Fruit fly (Drosophila melanogaster) whole organism, embryonic: ENCODE data around the gene CG31468.

ENCODE experiments used
- Atf6 ChIP-seq: fragments of 200-800 bp; sonication (Bioruptor generic); IDR thresholded peaks from 2 replicates; pipeline ENCODE4 v1.3.6; 2022; ENCODE audit warnings: missing biosample characterization, missing genetic modification characterization
- Awh ChIP-seq: fragments of 200-800 bp; sonication (Bioruptor generic); IDR thresholded peaks from 2 replicates; pipeline ENCODE4, ENCODE4 v1.3.6; 2022; ENCODE audit warnings: missing biosample characterization, missing genetic modification characterization
- C15 ChIP-seq: fragments of 200-800 bp; sonication (Bioruptor generic); IDR thresholded peaks from 3 replicates; pipeline ENCODE4 v1.3.6; 2022; ENCODE audit warnings: missing biosample characterization, missing genetic modification characterization
- CG15011 ChIP-seq: fragments of 200-800 bp; sonication (Bioruptor generic); optimal IDR thresholded peaks from 3 replicates; lab custom pipeline; 2018; ENCODE audit warnings: missing biosample characterization, mild to moderate bottlenecking, missing genetic modification characterization
- CG15514 ChIP-seq: fragments of 200-800 bp; sonication (Bioruptor generic); optimal IDR thresholded peaks from 3 replicates; lab custom pipeline; 2017; ENCODE audit warnings: missing biosample characterization, missing genetic modification characterization, mild to moderate bottlenecking, moderate library complexity, missing genetic modification reagents
- CG1647 ChIP-seq: fragments of 200-800 bp; sonication (Bioruptor generic); optimal IDR thresholded peaks from 3 replicates; lab custom pipeline; 2016; ENCODE audit warnings: missing biosample characterization, missing genetic modification characterization
- CG17328 ChIP-seq: fragments of 200-800 bp; sonication (Bioruptor generic); IDR thresholded peaks from 2 replicates; pipeline ENCODE4 v1.3.6; 2022; ENCODE audit warnings: missing biosample characterization, missing genetic modification characterization
- CG17802 ChIP-seq: fragments of 200-800 bp; sonication (Bioruptor generic); optimal IDR thresholded peaks from 2 replicates; lab custom pipeline; 2018; ENCODE audit warnings: missing biosample characterization, mild to moderate bottlenecking, missing genetic modification characterization, moderate library complexity
- CG18599 ChIP-seq: fragments of 200-800 bp; sonication (Bioruptor generic); optimal IDR thresholded peaks from 3 replicates; lab custom pipeline; 2017; ENCODE audit warnings: missing biosample characterization, missing genetic modification characterization, mild to moderate bottlenecking, moderate library complexity, missing genetic modification reagents
- CG2678 ChIP-seq: fragments of 200-800 bp; sonication (Bioruptor generic); optimal IDR thresholded peaks from 3 replicates; lab custom pipeline; 2019; ENCODE audit warnings: missing biosample characterization, mild to moderate bottlenecking, missing genetic modification characterization, moderate library complexity
- CG3838 ChIP-seq: fragments of 200-800 bp; sonication (Bioruptor generic); optimal IDR thresholded peaks from 3 replicates; lab custom pipeline; 2016; ENCODE audit warnings: missing biosample characterization, missing genetic modification characterization
- CG6254 ChIP-seq: fragments of 200-800 bp; sonication (Bioruptor generic); optimal IDR thresholded peaks from 3 replicates; lab custom pipeline; 2017; ENCODE audit warnings: mild to moderate bottlenecking, missing biosample characterization, missing genetic modification reagents, missing genetic modification characterization
- CG6689 ChIP-seq: fragments of 200-800 bp; sonication (Bioruptor generic); IDR thresholded peaks from 2 replicates; pipeline ENCODE4 v1.3.6; 2022; ENCODE audit warnings: missing biosample characterization, missing genetic modification characterization
- CG8290 ChIP-seq, 3 experiments: fragments of 200-800 bp; sonication (Bioruptor generic); optimal IDR thresholded peaks; 2 replicates each; lab custom pipeline; 2016 to 2019; ENCODE audit warnings: missing biosample characterization in 3 of 3, missing genetic modification characterization in 3 of 3, mild to moderate bottlenecking in 2 of 3, moderate library complexity in 1 of 3
- CG9215 ChIP-seq: fragments of 200-800 bp; sonication (Bioruptor generic); IDR thresholded peaks from 2 replicates; pipeline ENCODE4 v1.3.6; 2022; ENCODE audit warnings: missing biosample characterization, missing genetic modification characterization
- D ChIP-seq, 2 experiments: fragments of 200-800 bp in 1 of 2; fragments of >200 bp in 1 of 2; sonication (Bioruptor generic) in 1 of 2; optimal IDR thresholded peaks; 2 replicates in 1 of 2; 3 replicates in 1 of 2; lab custom pipeline; 2017; ENCODE audit warnings: mild to moderate bottlenecking in 1 of 2, missing biosample characterization in 1 of 2, missing genetic modification characterization in 1 of 2, missing genetic modification reagents in 1 of 2
- Dek ChIP-seq: fragments of 200-800 bp; sonication (Bioruptor generic); optimal IDR thresholded peaks from 3 replicates; lab custom pipeline; 2019; ENCODE audit warnings: missing biosample characterization, mild to moderate bottlenecking, missing genetic modification characterization, moderate library complexity
- Dref ChIP-seq: fragments of 200-800 bp; sonication (Bioruptor generic); IDR thresholded peaks from 2 replicates; pipeline ENCODE4 v1.3.6; 2022; ENCODE audit warnings: missing biosample characterization, missing genetic modification characterization
- Eip74EF ChIP-seq, 2 experiments: fragments of 200-800 bp in 1 of 2; fragments of >200 bp in 1 of 2; sonication (Bioruptor generic) in 1 of 2; optimal IDR thresholded peaks; 2 replicates each; lab custom pipeline; 2017 to 2019; ENCODE audit warnings: missing biosample characterization in 2 of 2, missing genetic modification characterization in 2 of 2, mild to moderate bottlenecking in 1 of 2, moderate library complexity in 1 of 2
- Fer1 ChIP-seq: fragments of 200-800 bp; sonication (Bioruptor generic); optimal IDR thresholded peaks from 2 replicates; lab custom pipeline; 2017; ENCODE audit warnings: missing biosample characterization, mild to moderate bottlenecking, missing genetic modification characterization
- Hr3 ChIP-seq: fragments of 200-800 bp; sonication (Bioruptor generic); optimal IDR thresholded peaks from 3 replicates; lab custom pipeline; 2016; ENCODE audit warnings: missing biosample characterization, missing genetic modification characterization
- Sox102F ChIP-seq: fragments of 200-800 bp; sonication (Bioruptor generic); optimal IDR thresholded peaks from 2 replicates; lab custom pipeline; 2018; ENCODE audit warnings: missing biosample characterization, mild to moderate bottlenecking, missing genetic modification characterization, moderate library complexity
- Xbp1 ChIP-seq: fragments of 200-800 bp; sonication (Bioruptor generic); optimal IDR thresholded peaks from 3 replicates; lab custom pipeline; 2016; ENCODE audit warnings: missing biosample characterization, mild to moderate bottlenecking, missing genetic modification characterization
- abd-A ChIP-seq: fragments of 200-800 bp; sonication (Bioruptor generic); optimal IDR thresholded peaks from 3 replicates; lab custom pipeline; 2019; ENCODE audit warnings: missing biosample characterization, mild to moderate bottlenecking, missing genetic modification characterization, moderate library complexity
- aop ChIP-seq: fragments of 200-800 bp; sonication (Bioruptor generic); IDR thresholded peaks from 2 replicates; pipeline ENCODE4 v1.3.6; 2022; ENCODE audit warnings: missing biosample characterization, missing genetic modification characterization
- bab2 ChIP-seq: fragments of 200-800 bp; sonication (Bioruptor generic); optimal IDR thresholded peaks from 2 replicates; lab custom pipeline; 2016; ENCODE audit warnings: missing biosample characterization, missing genetic modification characterization
- cas ChIP-seq: fragments of 200-800 bp; sonication (Bioruptor generic); IDR thresholded peaks from 2 replicates; pipeline ENCODE4 v1.3.6; 2022; ENCODE audit warnings: missing biosample characterization, missing genetic modification characterization
- dimm ChIP-seq: fragments of 200-800 bp; sonication (Bioruptor generic); IDR thresholded peaks from 2 replicates; pipeline ENCODE4 v1.3.6; 2022; ENCODE audit warnings: missing biosample characterization, missing genetic modification characterization
- dm ChIP-seq: fragments of 200-800 bp; sonication (Bioruptor generic); optimal IDR thresholded peaks from 3 replicates; lab custom pipeline; 2016; ENCODE audit warnings: missing biosample characterization, missing genetic modification characterization
- exex ChIP-seq: fragments of 200-800 bp; sonication (Bioruptor generic); optimal IDR thresholded peaks from 4 replicates; lab custom pipeline; 2018; ENCODE audit warnings: missing biosample characterization, mild to moderate bottlenecking, missing genetic modification characterization, moderate library complexity
- eyg ChIP-seq: fragments of 200-800 bp; sonication (Bioruptor generic); optimal IDR thresholded peaks from 3 replicates; lab custom pipeline; 2016; ENCODE audit warnings: missing biosample characterization, missing genetic modification characterization
- fd64A ChIP-seq: fragments of 200-800 bp; sonication (Bioruptor generic); optimal IDR thresholded peaks from 3 replicates; lab custom pipeline; 2018; ENCODE audit warnings: missing biosample characterization, mild to moderate bottlenecking, missing genetic modification characterization
- fru ChIP-seq: fragments of >200 bp; optimal IDR thresholded peaks from 2 replicates; lab custom pipeline; 2017
- gcm ChIP-seq: fragments of 200-800 bp; sonication (Bioruptor generic); optimal IDR thresholded peaks from 2 replicates; lab custom pipeline; 2019; ENCODE audit warnings: missing biosample characterization, mild to moderate bottlenecking, missing genetic modification characterization, moderate library complexity
- gt ChIP-seq: fragments of 200-800 bp; sonication (Bioruptor generic); IDR thresholded peaks from 2 replicates; pipeline ENCODE4 v1.3.6; 2022; ENCODE audit warnings: missing biosample characterization, missing genetic modification characterization
- hkb ChIP-seq, 2 experiments: fragments of 200-800 bp in 1 of 2; fragments of >200 bp in 1 of 2; sonication (Bioruptor generic) in 1 of 2; IDR thresholded peaks in 1 of 2; optimal IDR thresholded peaks in 1 of 2; 2 replicates each; pipeline versions ENCODE4 v1.3.6 to Lab custom; 2017 to 2022; ENCODE audit warnings: missing biosample characterization in 1 of 2, missing genetic modification characterization in 1 of 2
- ind ChIP-seq: fragments of 200-800 bp; sonication (Bioruptor generic); optimal IDR thresholded peaks from 3 replicates; lab custom pipeline; 2016; ENCODE audit warnings: missing biosample characterization, missing genetic modification characterization
- lmd ChIP-seq: fragments of 200-800 bp; sonication (Bioruptor generic); IDR thresholded peaks from 2 replicates; pipeline ENCODE4 v1.3.6; 2022; ENCODE audit warnings: missing biosample characterization, missing genetic modification characterization
- maf-S ChIP-seq: fragments of 200-800 bp; sonication (Bioruptor generic); optimal IDR thresholded peaks from 2 replicates; lab custom pipeline; 2016; ENCODE audit warnings: missing biosample characterization, missing genetic modification characterization
- nau ChIP-seq: fragments of 200-800 bp; sonication (Bioruptor generic); optimal IDR thresholded peaks from 3 replicates; lab custom pipeline; 2017; ENCODE audit warnings: missing biosample characterization, mild to moderate bottlenecking, missing genetic modification characterization, missing genetic modification reagents
- onecut ChIP-seq: fragments of 200-800 bp; sonication (Bioruptor generic); IDR thresholded peaks from 2 replicates; pipeline ENCODE4 v1.3.6; 2022; ENCODE audit warnings: missing biosample characterization, missing genetic modification characterization
- pum ChIP-seq: fragments of 200-800 bp; sonication (Bioruptor generic); optimal IDR thresholded peaks from 2 replicates; lab custom pipeline; 2016; ENCODE audit warnings: missing biosample characterization, missing genetic modification characterization
- rib ChIP-seq: fragments of 200-800 bp; sonication (Bioruptor generic); IDR thresholded peaks from 2 replicates; pipeline ENCODE4 v1.3.6; 2022; ENCODE audit warnings: missing biosample characterization, missing genetic modification characterization
- run ChIP-seq: fragments of 200-800 bp; sonication (Bioruptor generic); optimal IDR thresholded peaks from 3 replicates; lab custom pipeline; 2018; ENCODE audit warnings: missing biosample characterization, mild to moderate bottlenecking, missing genetic modification characterization
- sens-2 ChIP-seq: fragments of 200-800 bp; sonication (Bioruptor generic); IDR thresholded peaks from 2 replicates; pipeline ENCODE4 v1.3.6; 2022; ENCODE audit warnings: missing biosample characterization, missing genetic modification characterization
- sqz ChIP-seq: fragments of 200-800 bp; sonication (Bioruptor generic); optimal IDR thresholded peaks from 3 replicates; lab custom pipeline; 2018; ENCODE audit warnings: missing biosample characterization, mild to moderate bottlenecking, missing genetic modification characterization
- tll ChIP-seq, 2 experiments: fragments of 200-800 bp in 1 of 2; fragments of >200 bp in 1 of 2; sonication (Bioruptor generic) in 1 of 2; optimal IDR thresholded peaks; 2 replicates each; lab custom pipeline; 2017 to 2019; ENCODE audit warnings: missing biosample characterization in 2 of 2, missing genetic modification characterization in 2 of 2, mild to moderate bottlenecking in 1 of 2, moderate library complexity in 1 of 2
- tna ChIP-seq: fragments of 200-800 bp; sonication (Bioruptor generic); IDR thresholded peaks from 2 replicates; pipeline ENCODE4 v1.3.6; 2022; ENCODE audit warnings: missing biosample characterization, missing genetic modification characterization; ENCODE audit not compliant: partially characterized antibody

Gene CG31468

DNA sequence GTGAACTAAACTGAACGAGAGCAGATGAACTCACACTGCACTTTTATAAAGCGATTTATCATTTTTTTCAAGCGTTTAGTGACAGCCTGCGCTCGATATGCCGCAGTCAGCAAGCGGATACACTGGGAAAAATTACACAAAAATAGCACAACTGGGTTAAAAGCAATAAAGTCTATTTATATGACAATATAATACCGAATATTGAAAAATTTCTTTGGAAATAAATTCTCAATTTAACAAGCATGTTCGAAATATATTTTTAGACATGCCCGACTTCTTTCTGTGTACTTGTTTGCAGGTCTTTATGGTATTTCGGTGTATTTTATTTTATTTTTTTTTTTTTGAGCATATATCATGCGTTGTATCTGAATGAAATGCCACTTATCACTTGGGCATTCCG, 13.7 kb upstream of the CG31468 start (continued):
- TF ChIP-seq tll (GFP tag; optimal IDR thresholded peaks at IDR 0.05; lab: Kevin White, UChicago) (no peak), hkb (optimal IDR thresholded peaks at IDR 0.05; lab: Kevin White, UChicago) (no peak), hkb (GFP tag; IDR thresholded peaks at IDR 0.05; lab: Robert Waterston, UW) (peak; percentile 63), dm (GFP tag; lab: Kevin White, UChicago) (no peak), rib (GFP tag; lab: Robert Waterston, UW) (no peak), CG6689 (GFP tag; lab: Robert Waterston, UW) (0 out of 2 replicates have a peak, but pooled peaks have one; percentile 21), CG15514 (GFP tag; lab: Kevin White, UChicago) (peak; percentile 2), maf-S (GFP tag; lab: Kevin White, UChicago) (peak; percentile 45), CG17802 (tag; lab: Kevin White, UChicago) (peak; percentile 8), sens-2 (peak; percentile 55; the same call in 1 of the 2 replicates), nau (GFP tag; lab: Kevin White, UChicago) (peak; percentile 82), eyg (GFP tag; lab: Kevin White, UChicago) (peak; percentile 28), Fer1 (GFP tag; lab: Kevin White, UChicago) (no peak), gt (GFP tag; lab: Robert Waterston, UW) (0 out of 2 replicates have a peak, but pooled peaks have one; percentile 21), run (tag; lab: Kevin White, UChicago) (peak; percentile 1), CG18599 (GFP tag; lab: Kevin White, UChicago) (peak; percentile 34), dimm (GFP tag; lab: Robert Waterston, UW) (0 out of 2 replicates have a peak, but pooled peaks have one; percentile 12), lmd (GFP tag; lab: Robert Waterston, UW) (0 out of 2 replicates have a peak, but pooled peaks have one; percentile 13), Sox102F (GFP tag; lab: Kevin White, UChicago) (peak; percentile 84), Dek (peak; percentile 35), CG1647 (GFP tag; lab: Kevin White, UChicago) (peak; percentile 12), gcm (GFP tag; lab: Kevin White, UChicago) (peak; percentile 41), bab2 (GFP tag; lab: Kevin White, UChicago) (peak; percentile 56), sqz (GFP tag; lab: Kevin White, UChicago) (peak; percentile 41), Dref (GFP tag; lab: Robert Waterston, UW) (no peak), pum (GFP tag; lab: Kevin White, UChicago) (peak; percentile 65), D (optimal IDR thresholded peaks at IDR 0.05; lab: Kevin White, UChicago) (no peak), D (GFP tag; optimal IDR thresholded peaks at IDR 0.05; lab: Kevin White, UChicago) (peak; percentile 69), cas (no peak), CG8290 (GFP tag; optimal IDR thresholded peaks at IDR 0.05; lab: Kevin White, UChicago) (peak; percentile 15), CG8290 (tag; optimal IDR thresholded peaks at IDR 0.05; lab: Kevin White, UChicago) (peak in 1 of 2 experiments; percentile 59), aop (GFP tag; lab: Robert Waterston, UW) (0 out of 2 replicates have a peak, but pooled peaks have one; percentile 13), CG9215 (GFP tag; lab: Robert Waterston, UW) (peak; percentile 20; the same call in 1 of the 2 replicates), CG6254 (GFP tag; lab: Kevin White, UChicago) (peak; percentile 46), onecut (GFP tag; lab: Robert Waterston, UW) (0 out of 2 replicates have a peak, but pooled peaks have one; percentile 38), Eip74EF (GFP tag; optimal IDR thresholded peaks at IDR 0.05; lab: Kevin White, UChicago) (peak in 1 of 2 experiments; percentile 48), CG3838 (GFP tag; lab: Kevin White, UChicago) (peak; percentile 26), Xbp1 (GFP tag; lab: Kevin White, UChicago) (peak; percentile 78), tna (GFP tag; lab: Robert Waterston, UW) (no peak), fd64A (GFP tag; lab: Kevin White, UChicago) (peak; percentile 5), Atf6 (GFP tag; lab: Robert Waterston, UW) (peak; percentile 53; the same call in 1 of the 2 replicates), CG15011 (GFP tag; lab: Kevin White, UChicago) (peak; percentile 9), Awh (GFP tag; lab: Robert Waterston, UW) (peak; percentile 60; the same call in 1 of the 2 replicates), fru (no peak), abd-A (no peak), C15 (GFP tag; lab: Robert Waterston, UW) (no peak), CG2678 (tag; lab: Kevin White, UChicago) (peak; percentile 50), exex (tag; lab: Kevin White, UChicago) (no peak), CG17328 (GFP tag; lab: Robert Waterston, UW) (peak; percentile 70), ind (peak; percentile 17), Hr3 (GFP tag; lab: Kevin White, UChicago) (peak; percentile 66)
